Worm (Caenorhabditis elegans) whole organism, L4/young adult: ENCODE data around the gene Y50D4A.5.

ENCODE experiments used
- W03F9.2 ChIP-seq: fragments of 150-350 bp; optimal IDR thresholded peaks from 2 replicates; lab custom pipeline; 2014; ENCODE audit warnings: missing biosample characterization, missing genetic modification characterization
- him-1 ChIP-seq: sonication (generic microtip); optimal IDR thresholded peaks from 2 replicates; lab custom pipeline; 2016; ENCODE audit warnings: missing genotype, missing genetic modification reagents, missing genetic modification characterization, missing compliant biosample characterization

- TF ChIP-seq him-1 (tag; lab: Kevin White, UChicago) (no peak), W03F9.2 (no peak)
Measured at ce11 chrV:1244021-1244708, 37.1 kb downstream of the Y50D4A.5 start.
